Worm (Caenorhabditis elegans) whole organism, L1 larva: ENCODE measurements around the gene sdz-33.

Experiments
- egl-27 ChIP-seq, 2 experiments: fragments of 150-350 bp in 1 of 2; sonication (generic microtip); optimal IDR thresholded peaks; 3 replicates each; lab custom pipeline; 2017 to 2018; ENCODE audit warnings: missing biosample characterization in 2 of 2, missing genetic modification characterization in 2 of 2, missing genetic modification reagents in 2 of 2
- fkh-4 ChIP-seq: sonication (generic microtip); optimal IDR thresholded peaks from 2 replicates; lab custom pipeline; 2016; ENCODE audit warnings: missing compliant biosample characterization, missing genetic modification characterization, borderline replicate concordance
- mef-2 ChIP-seq: fragments of 150-350 bp; optimal IDR thresholded peaks from 2 replicates; lab custom pipeline; 2014; ENCODE audit warnings: missing biosample characterization, missing genetic modification characterization
- skn-1 ChIP-seq: fragments of 150-350 bp; optimal IDR thresholded peaks from 2 replicates; lab custom pipeline; 2014; ENCODE audit warnings: missing biosample characterization, missing genetic modification characterization
- snpc-4 ChIP-seq: fragments of 150-350 bp; optimal IDR thresholded peaks from 2 replicates; lab custom pipeline; 2014; ENCODE audit warnings: missing biosample characterization, missing genetic modification characterization
- tlp-1 ChIP-seq: fragments of 150-350 bp; optimal IDR thresholded peaks from 2 replicates; lab custom pipeline; 2014; ENCODE audit warnings: missing biosample characterization, missing genetic modification characterization
- unc-30 ChIP-seq: sonication (generic microtip); optimal IDR thresholded peaks from 2 replicates; lab custom pipeline; 2017; ENCODE audit warnings: missing biosample characterization, missing genetic modification characterization
- ztf-4 ChIP-seq: fragments of 150-350 bp; optimal IDR thresholded peaks from 2 replicates; lab custom pipeline; 2014; ENCODE audit warnings: missing biosample characterization, missing genetic modification characterization

- TF ChIP-seq mef-2 (tag; lab: Kevin White, UChicago) (no peak), egl-27 (tag; optimal IDR thresholded peaks at IDR 0.05; lab: Kevin White, UChicago) (no peak), tlp-1 (tag; lab: Kevin White, UChicago) (no peak), unc-30 (tag; lab: Kevin White, UChicago) (no peak), fkh-4 (tag; lab: Kevin White, UChicago) (no peak), skn-1 (tag; lab: Kevin White, UChicago) (no peak), snpc-4 (tag; lab: Kevin White, UChicago) (no peak), ztf-4 (tag; lab: Kevin White, UChicago) (no peak)
These were observed 24.7 kb downstream of the sdz-33 start for ce11 chrIII:11931960-11932359.
